Fruit fly (Drosophila melanogaster) Kc167 (cell line): ENCODE measurements around the gene Kmn1.

Experiments
- Myc ChIP-seq: fragments of >200 bp; optimal IDR thresholded peaks from 2 replicates; lab custom pipeline; 2017; ENCODE audit warnings: missing external identifiers
- Sin3A ChIP-seq: fragments of >200 bp; optimal IDR thresholded peaks from 2 replicates; lab custom pipeline; 2018; ENCODE audit warnings: missing external identifiers
- h ChIP-seq: fragments of >200 bp; optimal IDR thresholded peaks from 3 replicates; lab custom pipeline; 2018; ENCODE audit warnings: missing external identifiers
- insv ChIP-seq: fragments of >200 bp; optimal IDR thresholded peaks from 3 replicates; lab custom pipeline; 2018; ENCODE audit warnings: missing external identifiers
- psq ChIP-seq: fragments of >200 bp; optimal IDR thresholded peaks from 2 replicates; lab custom pipeline; 2017; ENCODE audit warnings: missing external identifiers
- ttk ChIP-seq: sonication (Bioruptor generic); optimal IDR thresholded peaks from 2 replicates; lab custom pipeline; 2017; ENCODE audit warnings: missing external identifiers

Kmn1 gene

DNA sequence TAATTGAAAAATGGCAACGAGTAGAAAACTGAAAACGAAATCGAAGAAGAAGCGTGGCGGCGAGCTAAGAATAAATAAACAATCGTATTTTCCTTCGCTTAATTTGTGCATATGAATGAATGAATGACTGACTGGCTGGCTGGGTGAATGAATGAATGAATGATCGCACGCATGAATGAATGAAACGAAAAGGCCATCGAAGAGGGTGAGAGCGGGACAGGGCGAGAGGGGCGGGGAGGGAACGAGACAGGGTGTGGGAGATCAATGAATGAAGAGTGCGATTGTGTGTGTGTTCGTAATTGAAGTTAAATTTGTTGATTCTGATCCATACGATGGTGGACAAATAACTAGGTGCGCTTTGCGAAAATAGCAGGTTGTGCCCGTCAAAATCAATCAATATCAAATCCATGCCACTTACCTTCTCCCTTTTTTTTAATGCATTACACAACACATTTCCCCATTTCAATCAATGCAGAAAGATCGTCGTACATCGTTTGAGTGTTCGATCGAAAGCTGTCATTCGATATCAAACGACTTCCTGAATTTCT is 45.1 kb downstream of the Kmn1 start:
- TF ChIP-seq ttk (lab: Kevin White, UChicago): no peak
- TF ChIP-seq insv: no peak
- TF ChIP-seq Sin3A: no peak
- no peak for TF ChIP-seq Myc (lab: Kevin White, UChicago)
- TF ChIP-seq h: no peak
- no peak for TF ChIP-seq psq (lab: Kevin White, UChicago)

dm6 chrX:11523921-11524320 is 48.3 kb downstream of the Kmn1 start:
- TF ChIP-seq psq (lab: Kevin White, UChicago) (no peak), ttk (lab: Kevin White, UChicago) (no peak), insv (no peak), Myc (lab: Kevin White, UChicago) (no peak), Sin3A (no peak), h (no peak)

DNA sequence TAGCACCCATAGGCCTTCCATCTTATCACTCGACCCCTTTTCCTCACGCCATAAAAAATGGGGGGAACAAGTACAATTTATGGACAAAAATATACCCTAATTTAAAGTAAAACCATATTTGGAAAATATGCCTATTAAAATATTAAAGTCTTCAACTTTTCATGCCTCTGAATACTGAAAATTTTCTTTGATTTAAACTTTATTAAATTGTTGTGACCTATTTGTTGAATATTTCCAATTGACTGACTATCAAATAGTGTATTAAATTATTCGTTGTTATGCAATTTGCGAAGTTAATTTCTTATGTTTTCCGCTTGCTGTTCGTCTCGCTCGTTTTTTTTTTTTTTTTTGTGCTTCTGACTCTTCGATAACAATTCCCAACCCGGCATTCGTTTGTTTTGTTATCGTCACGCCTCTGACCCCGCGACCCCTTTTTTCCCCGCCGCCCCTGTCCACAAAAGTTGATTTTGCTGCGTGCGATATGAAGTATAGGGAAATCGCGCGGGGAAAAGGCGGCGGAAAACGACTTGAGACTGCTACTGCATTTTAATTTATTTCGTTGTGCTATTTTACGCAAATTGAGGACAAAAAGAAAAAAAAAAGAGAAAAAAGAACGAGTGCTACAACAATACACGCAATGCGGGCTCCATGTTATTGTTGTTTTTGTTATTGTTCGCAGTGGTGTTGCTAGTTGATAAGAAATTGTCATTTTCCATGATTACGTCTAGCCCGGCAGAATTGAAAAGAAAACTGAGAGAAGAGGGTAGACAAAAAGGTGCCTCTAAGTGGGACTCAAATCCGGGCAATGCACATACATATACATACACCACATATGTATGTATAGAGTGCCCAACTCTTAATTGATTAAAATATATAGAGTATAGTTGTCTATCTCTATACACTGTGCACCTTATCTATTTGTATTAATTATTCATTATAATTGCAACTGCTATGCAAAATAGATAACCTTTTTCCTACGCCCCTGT is 50.4 kb downstream of the Kmn1 start:
- TF ChIP-seq Sin3A (no peak), ttk (lab: Kevin White, UChicago) (no peak), psq (lab: Kevin White, UChicago) (no peak), insv (no peak), Myc (lab: Kevin White, UChicago) (no peak), h (no peak)
